Worm (Caenorhabditis elegans) whole organism, L4/young adult: ENCODE results near the gene F54H12.4.
"Not testable (repeated sequence)": the region's sequence is repeated elsewhere in the genome, so short reads cannot be mapped to it uniquely, and the experiment has no call there.

Experiments
- W03F9.2 ChIP-seq: fragments of 150-350 bp; optimal IDR thresholded peaks from 2 replicates; lab custom pipeline; 2014; ENCODE audit warnings: missing biosample characterization, missing genetic modification characterization
- dao-5 ChIP-seq: sonication (generic microtip); optimal IDR thresholded peaks from 2 replicates; lab custom pipeline; 2016; ENCODE audit warnings: missing genotype, missing genetic modification characterization, moderate library complexity, missing compliant biosample characterization
- him-1 ChIP-seq: sonication (generic microtip); optimal IDR thresholded peaks from 2 replicates; lab custom pipeline; 2016; ENCODE audit warnings: missing genotype, missing genetic modification reagents, missing genetic modification characterization, missing compliant biosample characterization

F54H12.4 gene

DNA sequence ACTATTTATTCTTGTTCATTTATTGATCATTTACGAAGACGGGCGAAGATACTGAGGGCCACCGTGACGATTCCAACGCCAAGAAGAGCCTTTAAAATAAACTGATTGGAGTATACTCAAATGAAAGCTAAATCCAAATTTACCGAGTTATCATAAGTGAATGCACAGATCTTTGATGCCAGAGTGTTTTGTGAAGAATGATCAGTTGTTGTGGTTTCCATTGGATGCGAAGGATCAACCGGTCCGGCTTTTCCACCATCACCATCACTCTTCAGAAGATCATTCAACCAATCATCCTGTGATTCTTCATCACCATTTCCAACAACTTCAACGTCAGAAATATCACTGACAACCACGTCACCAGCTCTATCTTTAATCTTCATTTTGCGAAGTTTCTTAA, 14.7 kb upstream of the F54H12.4 start:
- TF ChIP-seq W03F9.2 (tag; lab: Kevin White, UChicago) (no peak), him-1 (tag; lab: Kevin White, UChicago) (no peak), dao-5 (tag; lab: Kevin White, UChicago) (no peak)

DNA sequence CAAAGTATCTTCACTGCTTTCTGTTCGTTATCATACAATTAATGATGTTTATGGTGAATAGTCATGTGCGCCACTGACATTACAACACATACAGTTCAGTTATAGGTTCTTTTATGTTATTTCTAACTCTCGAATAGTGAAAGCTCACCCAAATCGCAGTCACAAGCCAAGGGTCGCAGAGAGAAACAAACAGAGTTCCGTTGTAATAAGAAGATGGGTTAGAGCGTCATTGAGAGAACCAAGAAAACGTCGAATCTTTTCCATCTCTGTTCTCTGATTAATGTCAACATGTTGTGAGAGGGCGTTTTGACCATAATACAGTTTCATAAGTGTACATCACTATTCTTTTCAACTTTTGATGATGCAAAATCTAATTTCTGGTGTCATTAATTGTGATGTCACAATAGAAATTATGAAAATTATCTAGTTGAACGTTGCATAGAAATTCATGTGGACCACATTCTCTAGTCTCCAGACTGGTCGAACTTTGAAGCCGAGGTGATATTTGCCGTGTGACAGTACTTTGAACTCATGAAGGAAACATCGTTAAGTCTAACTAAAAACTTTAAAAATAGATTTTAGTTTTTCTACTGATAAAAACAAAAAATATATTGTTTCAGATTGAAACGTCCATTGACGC, 11.5 kb upstream of the F54H12.4 start:
- TF ChIP-seq dao-5 (tag; lab: Kevin White, UChicago): no peak
- no peak for TF ChIP-seq W03F9.2 (tag; lab: Kevin White, UChicago)
- no peak for TF ChIP-seq him-1 (tag; lab: Kevin White, UChicago)

DNA sequence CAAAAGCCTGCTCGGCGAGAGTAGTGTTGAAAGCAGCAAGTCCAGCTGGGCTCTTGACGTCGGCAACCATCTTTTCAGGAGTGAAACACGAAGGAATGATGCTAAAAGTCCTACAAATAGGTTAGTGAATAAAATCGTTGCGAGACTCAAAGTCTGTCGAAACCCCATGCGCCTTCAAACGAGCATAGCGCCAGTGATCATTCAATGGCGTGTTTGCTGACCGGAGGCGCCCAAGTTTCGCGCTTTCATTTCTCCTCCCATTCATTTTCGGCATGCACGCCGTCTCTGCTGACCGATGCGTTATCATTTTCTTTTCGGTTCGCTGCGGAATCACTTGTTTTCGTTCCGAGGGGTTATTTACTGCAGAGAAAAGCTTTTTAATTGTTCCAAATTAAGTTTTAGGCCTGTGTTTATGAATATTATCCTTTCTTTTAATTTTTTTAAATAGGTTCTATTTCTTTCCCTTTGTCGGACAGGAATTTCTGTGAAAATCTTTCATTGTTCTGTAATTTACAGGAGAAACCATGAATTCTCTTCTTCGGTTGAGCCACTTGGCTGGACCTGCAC, 10.7 kb upstream of the F54H12.4 start, which contains the start of the genes eef-1B.1 and aco-2:
Gene eef-1B.1, minus strand, starts transcription at position 186 of the 567 bp plus-strand sequence.
Gene aco-2, plus strand, starts transcription at position 517 of the 567 bp plus-strand sequence.
- peak; percentile 90 for TF ChIP-seq W03F9.2 (tag; lab: Kevin White, UChicago)
- TF ChIP-seq dao-5 (tag; lab: Kevin White, UChicago): no peak
- peak; percentile 67 for TF ChIP-seq him-1 (tag; lab: Kevin White, UChicago)

DNA sequence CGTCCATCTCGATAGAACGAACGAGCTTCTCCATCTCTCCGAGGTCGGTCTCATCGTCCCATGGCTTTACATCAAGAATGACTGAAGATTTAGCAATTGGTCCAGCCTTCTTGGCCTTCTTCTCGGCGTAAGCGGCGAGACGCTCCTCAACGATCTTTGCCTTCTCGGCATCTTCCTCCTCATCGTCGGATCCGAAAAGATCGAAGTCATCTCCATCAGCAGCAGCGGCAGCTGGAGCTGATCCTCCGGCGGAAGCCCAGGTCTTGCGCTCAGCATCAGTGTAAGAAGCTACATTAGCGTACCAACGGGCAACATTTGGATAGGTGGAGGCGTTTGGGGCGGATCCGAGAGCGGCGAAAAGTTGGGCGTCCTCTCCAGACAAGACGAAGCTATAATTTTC, 10.1 kb upstream of the F54H12.4 start:
- TF ChIP-seq him-1 (tag; lab: Kevin White, UChicago): no peak
- TF ChIP-seq W03F9.2 (tag; lab: Kevin White, UChicago): no peak
- no peak for TF ChIP-seq dao-5 (tag; lab: Kevin White, UChicago)

DNA sequence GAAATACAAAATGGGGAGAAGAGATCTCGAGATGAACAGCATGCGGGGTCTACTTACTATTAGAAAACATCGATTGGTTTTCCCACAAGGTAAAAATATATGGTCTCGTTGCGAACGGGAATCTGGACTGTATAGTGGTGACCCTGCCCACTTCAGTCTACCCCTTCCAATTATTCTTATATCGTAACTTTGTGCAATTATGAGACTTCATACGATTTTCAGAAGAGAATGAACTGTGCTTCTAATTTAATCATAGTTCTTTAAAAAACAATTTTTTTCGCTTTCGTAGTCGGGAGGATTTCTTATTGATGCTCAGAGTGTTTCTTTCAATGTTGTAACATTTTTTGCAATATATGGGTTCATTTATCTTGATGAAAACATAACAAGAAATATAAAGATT, 9.5 kb upstream of the F54H12.4 start, which contains the start of gene F54H12.5:
Gene F54H12.5, minus strand, starts transcription at position 101 of the 400 bp plus-strand sequence.
- no peak for TF ChIP-seq dao-5 (tag; lab: Kevin White, UChicago)

DNA sequence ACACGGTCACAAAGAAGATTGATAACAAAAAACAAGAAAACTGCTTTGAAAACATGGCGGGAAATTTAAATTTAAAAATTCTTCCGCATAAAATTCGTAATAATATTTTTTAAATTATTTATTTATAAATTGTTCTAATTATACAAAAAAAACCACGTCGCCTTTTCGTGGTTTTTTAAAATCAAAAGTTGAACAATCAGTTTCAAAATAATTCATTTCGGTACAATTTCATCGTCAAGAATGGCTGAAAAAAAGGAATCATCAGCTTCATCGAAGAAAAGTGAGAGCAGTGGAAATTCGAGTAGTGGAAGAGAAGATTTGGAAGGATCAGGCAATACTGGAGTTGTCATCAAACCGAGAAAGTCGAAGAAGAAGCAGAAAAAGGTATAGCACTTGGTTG, 6.6 kb upstream of the F54H12.4 start, which contains the start of the genes F54H12.8 and F54H12.7:
Gene F54H12.8, minus strand, starts transcription at position 101 of the 400 bp plus-strand sequence.
Gene F54H12.7, plus strand, starts transcription at position 229 of the 400 bp plus-strand sequence.
- TF ChIP-seq him-1 (tag; lab: Kevin White, UChicago): no peak

DNA sequence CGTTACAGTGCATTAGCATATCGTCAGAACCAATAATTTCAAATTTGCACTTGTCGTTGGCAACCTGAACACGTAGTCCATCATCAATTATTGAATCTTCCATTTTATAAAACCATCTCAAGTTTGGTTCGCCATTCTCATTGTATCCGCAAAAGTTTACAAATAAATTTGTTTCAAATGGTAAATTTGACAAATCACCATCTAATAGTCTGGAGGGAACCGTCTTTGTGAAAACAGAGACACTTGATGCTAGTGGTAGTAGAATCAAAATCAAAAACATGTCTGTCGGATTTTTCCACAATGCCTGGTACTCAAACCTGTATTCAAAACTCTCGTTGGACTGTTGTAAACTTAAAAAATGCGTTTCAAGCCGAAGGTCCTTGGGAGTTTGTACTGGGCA, 1.7 kb upstream of the F54H12.4 start, which contains the start of gene F54H12.2:
Gene F54H12.2, plus strand, starts transcription at position 301 of the 400 bp plus-strand sequence.
- TF ChIP-seq dao-5, him-1, W03F9.2 (tag; lab: Kevin White, UChicago): not testable (repeated sequence)

DNA sequence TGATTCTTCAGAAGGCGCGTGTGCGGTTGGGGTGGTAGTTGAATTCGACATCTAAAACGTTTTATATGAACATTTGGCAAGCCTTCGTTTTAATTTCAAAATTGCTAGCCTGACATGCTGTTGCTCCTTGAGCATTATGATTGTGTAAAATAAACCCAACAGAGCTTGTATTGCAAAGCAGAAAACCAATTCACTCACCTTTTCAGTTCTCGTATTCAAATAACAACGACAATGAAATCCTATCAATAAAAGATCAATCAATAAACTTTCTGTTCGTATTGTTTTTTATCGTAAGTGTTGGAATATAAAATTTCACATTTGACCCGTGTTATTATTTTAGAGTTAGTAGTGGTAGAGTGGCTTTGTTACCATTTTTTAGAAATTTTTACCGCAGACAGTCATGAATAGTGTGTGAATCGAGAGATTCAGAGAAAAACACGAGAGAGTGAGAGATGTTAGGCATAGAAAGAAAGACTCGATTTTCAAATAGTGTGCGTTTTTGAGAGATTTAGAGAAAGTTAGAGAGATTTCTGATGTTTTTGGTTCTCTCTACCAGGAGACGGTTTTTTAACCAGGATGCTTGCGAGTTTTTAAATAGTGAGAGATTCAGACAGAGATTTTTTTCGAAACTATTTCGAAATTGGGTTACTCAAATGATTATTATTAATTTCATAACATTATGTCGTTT, 3.5 kb downstream of the F54H12.4 start, which contains the start of gene F54H12.10:
Gene F54H12.10, minus strand, starts transcription at position 51 of the 688 bp plus-strand sequence.
- TF ChIP-seq W03F9.2, dao-5, him-1 (tag; lab: Kevin White, UChicago): not testable (repeated sequence)

DNA sequence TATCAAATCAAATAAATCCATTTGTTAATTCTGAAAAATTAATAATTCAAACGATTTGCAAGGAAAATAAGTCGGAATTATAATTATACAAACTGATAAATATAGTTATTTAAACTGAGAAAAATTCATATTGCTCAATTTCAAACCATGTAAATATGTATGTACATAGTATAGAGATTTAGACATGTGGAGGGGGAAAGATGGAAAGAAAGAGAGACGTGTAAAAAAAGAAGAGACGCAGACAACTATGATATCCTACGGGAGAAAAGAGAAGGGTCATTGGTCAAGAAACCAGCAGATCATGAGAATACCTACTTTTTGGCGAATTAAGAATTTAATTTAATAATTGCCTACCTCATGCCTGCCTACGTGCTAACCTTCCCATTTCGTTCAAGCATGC, 4.5 kb downstream of the F54H12.4 start, which contains the start of gene C29E4.11:
Gene C29E4.11, minus strand, starts transcription at position 30 of the 400 bp plus-strand sequence.
- TF ChIP-seq dao-5 (tag; lab: Kevin White, UChicago) (no peak), him-1 (tag; lab: Kevin White, UChicago) (no peak), W03F9.2 (tag; lab: Kevin White, UChicago) (no peak)

DNA sequence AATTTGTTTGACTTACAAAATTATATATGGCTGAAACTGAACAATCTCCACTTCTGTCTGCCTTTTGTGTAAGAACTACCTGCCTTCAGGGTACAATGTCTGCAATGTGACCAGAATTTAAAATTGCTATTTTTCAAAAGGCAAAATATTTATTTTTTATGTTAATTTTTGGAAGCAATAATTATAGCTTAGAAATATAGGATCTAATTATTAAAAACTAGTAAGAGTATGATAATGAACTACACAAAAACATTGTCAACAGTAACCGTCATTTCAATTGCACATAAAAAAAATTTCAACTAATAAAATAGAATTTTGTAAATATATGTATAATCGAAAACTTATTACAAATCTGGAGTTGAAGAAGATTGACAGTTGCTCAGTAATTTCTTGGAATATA, 5.6 kb downstream of the F54H12.4 start, which contains the start of gene C29E4.9:
Gene C29E4.9, minus strand, starts transcription at position 101 of the 400 bp plus-strand sequence.
- TF ChIP-seq W03F9.2 (tag; lab: Kevin White, UChicago) (no peak), him-1 (tag; lab: Kevin White, UChicago) (no peak), dao-5 (tag; lab: Kevin White, UChicago) (no peak)

DNA sequence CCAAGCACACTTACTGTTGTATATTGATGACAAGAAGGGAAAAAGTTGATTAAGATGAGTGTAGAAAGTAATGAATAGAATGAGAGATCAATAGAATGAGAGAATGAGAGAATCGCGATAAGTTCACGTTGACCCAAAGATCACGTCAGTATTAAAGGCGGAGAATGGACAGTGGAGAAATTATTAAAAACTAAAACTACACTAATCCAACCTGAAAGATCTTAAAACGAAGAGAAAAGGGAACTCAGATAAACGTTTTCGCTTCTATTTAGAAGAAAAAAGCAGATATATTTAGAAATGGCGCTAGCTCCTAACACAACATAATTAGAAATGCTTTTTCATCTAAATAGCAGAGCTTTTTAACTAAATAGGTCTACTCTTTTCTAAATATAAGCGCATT, 9.3 kb downstream of the F54H12.4 start, which contains the start of gene let-754:
Gene let-754, minus strand, starts transcription at position 101 of the 400 bp plus-strand sequence.
- TF ChIP-seq him-1 (tag; lab: Kevin White, UChicago): no peak
- TF ChIP-seq W03F9.2 (tag; lab: Kevin White, UChicago): no peak

DNA sequence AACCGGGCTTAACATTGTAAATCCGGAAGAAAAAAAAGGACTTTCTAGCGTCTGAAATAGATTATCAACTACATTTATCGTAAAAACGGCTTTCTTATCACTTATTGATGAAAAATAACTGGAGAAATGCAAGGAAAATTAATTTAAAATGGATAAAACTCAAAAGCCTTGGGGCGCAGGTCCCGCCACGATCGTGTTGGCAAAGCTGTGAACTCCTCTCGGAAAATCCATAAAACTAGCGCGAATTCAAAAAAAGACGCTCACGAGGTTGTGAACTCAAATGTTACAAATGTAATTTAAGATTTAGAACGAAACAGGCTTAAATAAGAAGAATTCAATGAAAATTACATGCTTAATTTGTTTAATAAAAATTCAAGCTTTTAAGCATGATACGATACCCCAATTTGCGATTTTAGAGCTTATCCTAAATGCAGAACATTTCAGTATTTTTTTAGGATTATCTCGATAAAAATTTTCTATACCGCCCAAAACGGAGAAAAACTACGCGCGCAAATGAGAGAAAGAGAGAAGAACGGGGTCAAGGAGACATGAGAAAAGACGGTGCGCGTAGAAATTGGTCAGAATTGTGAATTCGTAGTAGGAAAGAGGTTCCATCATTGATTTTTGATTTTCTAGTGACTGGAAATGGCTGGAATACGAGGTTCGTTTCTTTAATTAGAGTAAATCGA, 10.3 kb downstream of the F54H12.4 start, which contains the start of gene C29E4.15:
Gene C29E4.15, plus strand, starts transcription at position 547 of the 689 bp plus-strand sequence.
- TF ChIP-seq him-1 (tag; lab: Kevin White, UChicago) (no peak), dao-5 (tag; lab: Kevin White, UChicago) (no peak), W03F9.2 (tag; lab: Kevin White, UChicago) (no peak)
